Fruit fly (Drosophila melanogaster): ENCODE data around the gene Wnt6.

The Wnt6 gene

dm6 chr2L:7358788-7359187 is 25.3 kb downstream of the Wnt6 start:
- no peak for TF ChIP-seq Ets98B (GFP tag; IDR thresholded peaks at IDR 0.05)
- TF ChIP-seq CG10348 (GFP tag; IDR thresholded peaks at IDR 0.05), result no peak
- no peak for TF ChIP-seq CG34367 (tag; optimal IDR thresholded peaks at IDR 0.05)
- no peak for TF ChIP-seq CG17806 (tag; optimal IDR thresholded peaks at IDR 0.05)
- TF ChIP-seq rn (GFP tag; IDR thresholded peaks at IDR 0.05), result no peak
- TF ChIP-seq gl (tag; optimal IDR thresholded peaks at IDR 0.05), result no peak
- TF ChIP-seq CG8159 (tag; optimal IDR thresholded peaks at IDR 0.05), result no peak
- no peak for TF ChIP-seq Pif1A (GFP tag; optimal IDR thresholded peaks at IDR 0.05)
- no peak for TF ChIP-seq EcR (GFP tag; optimal IDR thresholded peaks at IDR 0.05)
- TF ChIP-seq CG32121 (GFP tag; IDR thresholded peaks at IDR 0.05), result no peak
- TF ChIP-seq CG8301 (tag; optimal IDR thresholded peaks at IDR 0.05), result no peak
- no peak for TF ChIP-seq CG12605 (GFP tag; IDR thresholded peaks at IDR 0.05)

DNA sequence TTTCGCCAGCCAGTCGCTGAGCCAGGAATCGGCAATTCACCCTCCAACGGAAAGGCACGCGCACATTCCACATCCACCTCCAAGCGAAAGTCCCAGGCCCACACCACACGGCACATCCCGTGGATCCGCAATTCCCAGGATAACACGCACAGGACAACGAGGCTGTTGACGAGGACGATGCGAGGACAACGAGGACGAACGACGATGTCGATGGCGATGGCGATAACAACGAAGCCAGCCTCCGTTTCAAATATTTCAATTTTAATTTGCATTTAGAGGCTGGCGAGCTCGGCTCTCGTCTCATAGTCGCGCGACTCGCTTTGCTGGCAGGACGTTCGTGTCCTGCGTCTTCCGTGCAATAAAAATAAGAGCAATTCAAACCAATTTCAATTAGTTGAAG is 29.6 kb downstream of the Wnt6 start, which contains the start of gene Wnt10:
Gene Wnt10 (plus strand): TSS at position 301 of the 400 bp plus-strand sequence.
- TF ChIP-seq CG10348 (GFP tag; IDR thresholded peaks at IDR 0.05) (no peak), CG9948 (tag; optimal IDR thresholded peaks at IDR 0.05) (no peak), Ets98B (GFP tag; IDR thresholded peaks at IDR 0.05) (no peak), fd96Ca (GFP tag; IDR thresholded peaks at IDR 0.05) (no peak), EcR (GFP tag; optimal IDR thresholded peaks at IDR 0.05) (no peak)

DNA sequence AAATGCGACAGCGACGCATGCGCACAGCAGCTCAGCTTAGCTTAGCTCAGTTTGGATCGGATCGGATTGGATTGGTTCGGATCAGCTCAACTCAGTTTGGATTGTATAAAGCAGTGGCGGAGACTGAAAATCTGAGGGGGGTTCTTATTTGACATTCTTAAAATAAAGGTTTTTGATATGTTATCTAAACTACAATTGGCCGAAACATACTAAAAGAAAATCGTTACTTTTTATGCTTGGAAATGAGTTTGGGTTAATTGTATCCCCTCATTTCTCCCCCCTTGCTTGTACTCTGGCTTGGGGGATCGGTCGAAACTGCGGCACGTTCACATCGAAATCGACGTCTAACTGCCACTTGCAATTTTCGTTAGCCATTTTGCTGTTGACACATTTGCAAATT is 42.6 kb downstream of the Wnt6 start:
- peak; percentile 73 for TF ChIP-seq rn (GFP tag; IDR thresholded peaks at IDR 0.05)
- TF ChIP-seq Pif1A (GFP tag; optimal IDR thresholded peaks at IDR 0.05), result peak; percentile 50
- TF ChIP-seq CG13204 (GFP tag; optimal IDR thresholded peaks at IDR 0.05), result no peak
- TF ChIP-seq CG14655 (GFP tag; optimal IDR thresholded peaks at IDR 0.05), result peak; percentile 18
- peak; percentile 47 for TF ChIP-seq Snoo (tag; optimal IDR thresholded peaks at IDR 0.05)
- TF ChIP-seq CG17806 (tag; optimal IDR thresholded peaks at IDR 0.05), result no peak
- peak; percentile 94 for TF ChIP-seq CG32121 (GFP tag; IDR thresholded peaks at IDR 0.05)
- TF ChIP-seq CG4496 (GFP tag; IDR thresholded peaks at IDR 0.05), result peak; percentile 87
- TF ChIP-seq gl (tag; optimal IDR thresholded peaks at IDR 0.05), result no peak
- no peak for TF ChIP-seq CG9948 (tag; optimal IDR thresholded peaks at IDR 0.05)
- TF ChIP-seq CG12605 (GFP tag; IDR thresholded peaks at IDR 0.05), result peak; percentile 73
- no peak for TF ChIP-seq CG15710 (tag; optimal IDR thresholded peaks at IDR 0.05)
- TF ChIP-seq CG8159 (tag; optimal IDR thresholded peaks at IDR 0.05), result no peak
- TF ChIP-seq Pif1B (GFP tag; optimal IDR thresholded peaks at IDR 0.05), result peak; percentile 11
- peak; percentile 93 for TF ChIP-seq Ets98B (GFP tag; IDR thresholded peaks at IDR 0.05)
- TF ChIP-seq CG10348 (GFP tag; IDR thresholded peaks at IDR 0.05), result peak; percentile 69
- TF ChIP-seq EcR (GFP tag; optimal IDR thresholded peaks at IDR 0.05), result no peak
- TF ChIP-seq D1 (tag; optimal IDR thresholded peaks at IDR 0.05), result no peak
- TF ChIP-seq CG8301 (tag; optimal IDR thresholded peaks at IDR 0.05), result no peak
- peak; percentile 92 for TF ChIP-seq fd96Ca (GFP tag; IDR thresholded peaks at IDR 0.05)
- TF ChIP-seq CG34367 (tag; optimal IDR thresholded peaks at IDR 0.05), result no peak

DNA sequence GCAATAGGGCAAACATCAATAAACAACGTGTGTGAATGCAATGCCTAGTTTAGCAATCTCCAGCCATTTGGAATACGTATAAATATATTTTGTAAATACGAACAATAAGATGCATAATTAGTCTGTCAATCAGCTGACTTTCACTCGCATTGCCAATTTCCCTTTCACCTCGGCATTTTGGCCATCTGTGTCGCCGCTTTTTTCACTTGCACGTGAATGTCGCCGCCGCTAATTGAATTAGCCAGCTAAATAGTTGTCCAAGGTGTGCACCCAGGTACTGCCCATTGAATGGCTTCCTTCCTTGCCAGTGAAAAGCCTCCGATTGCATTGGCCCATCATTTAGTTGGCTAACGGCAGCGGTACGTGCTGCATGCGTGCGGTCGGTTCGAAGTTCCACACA is 43.9 kb downstream of the Wnt6 start, which contains the start of gene ninaC:
Gene ninaC (plus strand): TSS at position 301 of the 400 bp plus-strand sequence.
- TF ChIP-seq Ets98B (GFP tag; IDR thresholded peaks at IDR 0.05), result no peak
- TF ChIP-seq EcR (GFP tag; optimal IDR thresholded peaks at IDR 0.05), result no peak
- no peak for TF ChIP-seq fd96Ca (GFP tag; IDR thresholded peaks at IDR 0.05)
- TF ChIP-seq CG17806 (tag; optimal IDR thresholded peaks at IDR 0.05), result no peak
- no peak for TF ChIP-seq Pif1B (GFP tag; optimal IDR thresholded peaks at IDR 0.05)
- TF ChIP-seq Snoo (tag; optimal IDR thresholded peaks at IDR 0.05), result no peak
- no peak for TF ChIP-seq CG32121 (GFP tag; IDR thresholded peaks at IDR 0.05)
- TF ChIP-seq CG8159 (tag; optimal IDR thresholded peaks at IDR 0.05), result no peak
- TF ChIP-seq CG12605 (GFP tag; IDR thresholded peaks at IDR 0.05), result no peak
- TF ChIP-seq rn (GFP tag; IDR thresholded peaks at IDR 0.05), result no peak
- TF ChIP-seq CG34367 (tag; optimal IDR thresholded peaks at IDR 0.05), result no peak
- no peak for TF ChIP-seq CG4496 (GFP tag; IDR thresholded peaks at IDR 0.05)
- no peak for TF ChIP-seq gl (tag; optimal IDR thresholded peaks at IDR 0.05)
- no peak for TF ChIP-seq CG8301 (tag; optimal IDR thresholded peaks at IDR 0.05)
- TF ChIP-seq CG14655 (GFP tag; optimal IDR thresholded peaks at IDR 0.05), result no peak
- TF ChIP-seq CG13204 (GFP tag; optimal IDR thresholded peaks at IDR 0.05), result no peak
- TF ChIP-seq D1 (tag; optimal IDR thresholded peaks at IDR 0.05), result no peak

- TF ChIP-seq EcR (GFP tag; optimal IDR thresholded peaks at IDR 0.05) (no peak), CG4496 (GFP tag; IDR thresholded peaks at IDR 0.05) (no peak), CG34367 (tag; optimal IDR thresholded peaks at IDR 0.05) (no peak), CG17806 (tag; optimal IDR thresholded peaks at IDR 0.05) (no peak), CG12605 (GFP tag; IDR thresholded peaks at IDR 0.05) (no peak), Snoo (tag; optimal IDR thresholded peaks at IDR 0.05) (no peak), rn (GFP tag; IDR thresholded peaks at IDR 0.05) (no peak), Pif1A (GFP tag; optimal IDR thresholded peaks at IDR 0.05) (no peak), CG13204 (GFP tag; optimal IDR thresholded peaks at IDR 0.05) (no peak), CG15710 (tag; optimal IDR thresholded peaks at IDR 0.05) (no peak), CG9948 (tag; optimal IDR thresholded peaks at IDR 0.05) (no peak), Ets98B (GFP tag; IDR thresholded peaks at IDR 0.05) (no peak)
Measured at dm6 chr2L:7386555-7387420, 53.3 kb downstream of the Wnt6 start.
